Worm (Caenorhabditis elegans) whole organism, dauer: ENCODE data around the gene rsp-6.

ENCODE experiments used
- unc-62 ChIP-seq: sonication (generic microtip); optimal IDR thresholded peaks from 2 replicates; lab custom pipeline; 2017; ENCODE audit warnings: missing biosample characterization, missing genetic modification reagents, missing genetic modification characterization

The rsp-6 gene

DNA sequence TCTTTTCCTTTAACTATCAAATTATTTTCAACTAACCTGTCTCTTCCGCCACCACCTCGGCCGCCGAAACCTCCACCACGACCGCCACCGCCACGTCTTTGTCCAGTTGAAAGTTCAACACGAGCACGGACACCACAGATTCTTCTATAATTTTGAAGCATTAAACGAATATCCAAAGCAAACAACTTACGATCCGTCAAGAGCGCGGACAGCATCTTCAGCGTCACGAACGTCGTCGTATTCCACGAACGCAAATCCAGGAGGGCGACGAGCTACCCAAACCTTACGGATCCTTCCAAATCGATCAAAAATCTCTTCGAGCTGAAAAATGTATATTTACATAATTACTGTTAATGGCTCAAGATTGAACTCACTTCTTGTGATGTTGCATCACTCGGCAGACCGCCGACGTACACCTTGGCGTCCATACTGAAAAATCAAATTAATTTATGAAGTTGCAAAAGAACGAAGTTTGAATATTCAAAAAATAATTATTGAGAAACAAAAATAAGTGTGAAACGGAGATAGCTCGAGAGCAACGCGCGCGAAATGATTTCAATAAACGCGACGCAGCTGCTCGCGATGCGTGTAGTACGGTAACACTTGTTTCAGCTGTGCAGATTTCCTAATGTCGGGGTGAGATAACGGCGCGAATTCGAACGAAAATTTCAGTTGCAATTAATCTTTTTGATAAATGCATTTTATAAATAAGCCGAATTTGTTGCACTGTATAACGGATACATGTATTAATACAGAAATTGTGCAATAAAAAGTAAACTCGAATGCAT lies at the start of gene rsp-6:
rsp-6 (minus strand) TSS at position 429 of the 788 bp plus-strand sequence.
- no peak for TF ChIP-seq unc-62 (GFP tag; lab: Kevin White, UChicago)

DNA sequence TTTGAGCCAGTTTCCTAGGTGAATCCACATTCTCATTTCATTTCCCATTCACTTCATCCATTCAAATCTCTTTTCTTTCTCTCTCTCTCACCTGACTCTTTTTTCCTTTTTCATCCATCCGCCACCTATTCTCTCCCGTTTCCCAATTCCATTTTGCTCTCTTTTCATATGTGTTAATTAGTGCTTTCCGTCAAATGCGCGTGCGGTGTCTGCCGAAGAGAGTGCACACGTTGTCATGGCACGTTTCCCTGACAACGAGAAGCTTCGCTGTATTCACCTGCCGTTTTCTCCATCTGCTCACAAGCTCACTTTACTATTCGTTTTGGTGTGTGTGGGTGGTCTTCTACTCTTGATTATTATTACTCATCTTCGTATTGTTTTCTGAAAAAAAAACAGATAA lies 48.9 kb upstream of the rsp-6 start:
- no peak for TF ChIP-seq unc-62 (GFP tag; lab: Kevin White, UChicago)

DNA sequence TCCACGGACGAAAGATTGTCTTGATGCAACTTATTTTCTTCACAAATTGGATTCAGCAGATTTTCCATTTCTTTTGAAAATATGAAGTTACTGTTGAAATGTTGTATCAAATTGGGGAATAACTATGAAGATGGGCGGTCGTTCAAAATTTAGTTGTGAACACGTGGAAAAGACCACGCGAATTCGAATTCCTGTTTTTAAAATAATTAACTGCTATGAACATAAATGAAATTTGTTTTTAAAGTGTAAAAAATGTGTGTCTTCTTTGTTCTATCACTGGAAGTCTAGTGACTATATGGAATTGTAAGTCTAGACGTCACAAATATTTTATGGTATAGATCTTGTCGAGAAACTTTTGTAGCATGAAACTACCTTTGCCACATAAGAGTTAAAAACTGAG lies 47.4 kb upstream of the rsp-6 start, which contains the start of gene C06A6.7:
C06A6.7 (minus strand) TSS at position 101 of the 400 bp plus-strand sequence.
- TF ChIP-seq unc-62 (GFP tag; lab: Kevin White, UChicago): no peak

DNA sequence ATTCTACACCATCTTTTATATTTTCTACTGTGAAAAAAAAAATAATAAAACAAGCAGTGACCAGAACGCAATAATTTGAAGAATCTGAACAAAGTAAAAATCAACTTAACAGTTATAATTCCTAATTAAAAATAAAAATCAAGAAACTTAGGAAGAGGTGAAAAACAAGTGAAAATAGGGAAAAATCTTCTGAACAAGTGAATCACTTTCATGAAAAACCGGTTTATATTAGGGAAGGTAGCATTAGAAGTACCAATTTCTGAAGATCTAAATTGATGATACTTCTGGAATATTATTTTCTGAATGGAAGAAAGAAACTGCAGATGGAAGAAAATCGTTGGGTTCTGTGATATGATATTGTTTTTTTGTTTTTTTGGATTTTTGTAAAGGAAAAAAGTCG lies 45.5 kb upstream of the rsp-6 start:
- no peak for TF ChIP-seq unc-62 (GFP tag; lab: Kevin White, UChicago)

DNA sequence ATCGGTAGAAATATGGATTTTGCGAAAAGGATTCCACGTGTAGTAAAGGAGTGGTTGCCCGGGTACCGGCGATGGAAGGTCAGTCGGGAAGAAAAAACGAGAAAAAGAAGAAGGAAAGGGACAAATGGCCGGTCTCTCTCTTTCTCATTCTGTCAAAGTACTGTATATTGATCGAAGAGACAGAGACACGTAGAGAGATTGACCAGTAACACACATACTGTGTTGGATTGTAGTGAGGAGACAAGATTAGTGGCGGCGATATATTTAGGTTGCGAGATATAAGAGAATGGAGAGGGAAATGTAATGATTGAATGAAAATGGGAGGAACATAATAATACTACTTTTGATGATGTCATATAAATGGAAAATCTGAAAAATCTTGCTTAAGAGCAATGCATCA lies 45.0 kb upstream of the rsp-6 start:
- TF ChIP-seq unc-62 (GFP tag; lab: Kevin White, UChicago): no peak

DNA sequence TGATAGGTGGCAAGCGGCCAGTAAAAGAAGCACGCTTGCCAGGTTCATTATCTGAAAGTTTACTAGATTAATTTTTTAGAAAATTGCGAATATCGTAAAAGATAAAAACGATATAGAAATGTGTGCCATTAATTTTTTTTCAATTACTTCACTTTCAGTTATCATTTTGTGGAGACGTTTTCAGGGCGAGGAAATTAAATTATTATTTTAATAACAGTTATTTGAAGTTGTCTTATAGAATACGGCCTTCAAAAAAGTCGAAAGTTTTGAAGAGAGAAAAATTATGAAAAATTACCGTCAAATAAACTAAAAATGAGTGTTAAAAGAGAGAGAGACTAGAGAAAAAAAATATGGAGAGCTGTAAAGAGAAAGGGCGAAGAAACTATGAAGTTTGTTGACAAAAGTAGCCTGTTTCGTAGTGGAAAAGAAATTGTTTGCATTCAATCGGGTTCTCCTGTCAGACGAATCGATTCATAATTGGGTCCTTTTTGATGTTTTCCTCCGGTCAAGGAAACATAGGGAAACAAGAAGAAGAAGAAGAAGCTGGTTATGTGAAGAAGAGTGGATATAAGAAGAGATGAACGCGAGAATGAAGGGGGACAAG lies 43.7 kb upstream of the rsp-6 start, which contains the start of gene erp-44.2:
erp-44.2 (minus strand) TSS at position 51 of the 604 bp plus-strand sequence.
- TF ChIP-seq unc-62 (GFP tag; lab: Kevin White, UChicago): no peak

DNA sequence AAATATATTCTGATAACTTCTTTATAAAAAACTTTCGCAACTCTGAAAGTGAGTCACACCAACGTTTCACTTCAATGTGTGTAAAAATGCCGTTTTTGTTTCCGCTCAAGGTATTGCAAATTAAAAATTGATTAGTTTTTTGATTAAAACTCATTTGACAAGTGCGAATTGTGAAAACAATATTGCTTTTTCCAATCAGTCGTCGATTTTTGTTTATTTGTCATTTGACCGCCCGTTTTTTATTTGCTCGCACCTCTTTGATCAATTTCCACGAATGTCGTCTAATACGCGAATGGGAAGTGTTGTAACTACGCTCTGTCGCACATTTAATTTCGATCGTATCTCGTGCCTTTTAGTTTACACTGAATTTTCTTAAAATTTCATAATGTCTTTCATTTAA lies 39.1 kb upstream of the rsp-6 start, which contains the start of gene mvb-12:
mvb-12 (plus strand) TSS at position 375 of the 400 bp plus-strand sequence.
- no peak for TF ChIP-seq unc-62 (GFP tag; lab: Kevin White, UChicago)

DNA sequence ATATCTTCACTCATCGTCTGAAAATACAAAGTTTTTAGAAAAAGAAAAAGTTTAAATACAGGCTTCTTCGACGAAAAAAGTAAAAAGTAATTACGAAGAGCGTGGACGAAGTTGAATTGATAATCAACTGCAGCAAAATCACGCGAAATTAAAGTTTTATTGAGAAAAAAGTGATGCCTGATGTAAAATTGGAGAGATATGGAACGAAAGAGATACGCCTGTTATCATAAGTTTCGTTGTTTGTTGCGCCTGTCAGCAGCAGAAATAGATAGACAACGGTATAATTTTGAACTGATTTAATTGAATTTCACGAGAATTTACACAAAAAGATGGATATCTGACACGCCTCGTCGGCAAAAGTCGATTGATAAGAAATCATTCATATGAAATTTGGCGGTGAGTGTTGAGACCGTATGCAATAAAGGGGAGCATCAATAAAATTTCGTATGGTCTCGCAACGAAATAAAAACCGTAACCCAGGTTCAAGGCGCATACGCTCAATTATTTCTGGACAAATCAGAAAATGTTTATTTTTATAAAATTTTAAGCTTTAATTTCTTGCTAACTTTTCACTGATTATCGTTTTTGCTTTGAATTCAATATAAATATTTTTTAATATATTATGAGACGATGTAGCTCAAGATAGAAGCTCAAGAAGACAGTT lies 38.4 kb upstream of the rsp-6 start, which contains the start of gene C06A6.4:
C06A6.4 (minus strand) TSS at position 24 of the 664 bp plus-strand sequence.
- TF ChIP-seq unc-62 (GFP tag; lab: Kevin White, UChicago): no peak

DNA sequence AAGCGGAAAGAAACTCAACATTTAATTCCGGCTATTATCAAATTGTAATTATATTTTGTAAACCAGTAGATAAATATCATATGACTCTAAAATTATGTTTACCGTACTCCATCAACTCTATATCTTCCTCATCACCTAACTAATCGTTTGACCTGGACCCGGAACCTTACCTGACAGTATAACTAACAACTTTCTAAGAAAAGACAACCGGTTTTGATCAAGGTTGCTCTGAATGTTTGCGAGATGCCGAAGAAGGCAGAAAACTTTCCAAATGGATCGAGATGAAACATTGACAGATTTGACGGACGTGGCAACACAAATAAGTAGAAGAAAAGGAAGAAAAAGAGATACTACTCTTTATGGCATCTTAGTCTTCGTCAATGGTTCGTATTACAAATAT lies 33.6 kb upstream of the rsp-6 start:
- no peak for TF ChIP-seq unc-62 (GFP tag; lab: Kevin White, UChicago)

DNA sequence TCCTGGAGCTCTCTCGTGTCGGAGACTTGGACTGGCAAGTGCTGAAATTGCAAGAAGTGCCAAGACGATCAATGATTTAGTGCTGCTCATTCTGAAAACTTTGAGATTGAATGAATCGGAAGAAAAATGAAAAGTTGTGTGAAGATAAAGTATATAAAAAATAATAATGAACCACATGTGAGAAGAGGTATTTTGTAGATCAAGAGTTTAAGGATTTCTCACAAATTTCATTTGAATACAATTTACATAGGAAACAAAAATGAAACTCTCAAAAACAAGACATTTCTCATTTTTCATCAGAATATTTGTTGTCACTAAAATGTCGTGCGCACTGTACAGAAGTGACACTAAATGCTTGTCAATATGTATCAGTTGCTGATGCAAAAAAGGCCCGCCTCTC lies 31.5 kb upstream of the rsp-6 start, which contains the start of gene T14A8.2:
T14A8.2 (minus strand) TSS at position 101 of the 400 bp plus-strand sequence.
- no peak for TF ChIP-seq unc-62 (GFP tag; lab: Kevin White, UChicago)

DNA sequence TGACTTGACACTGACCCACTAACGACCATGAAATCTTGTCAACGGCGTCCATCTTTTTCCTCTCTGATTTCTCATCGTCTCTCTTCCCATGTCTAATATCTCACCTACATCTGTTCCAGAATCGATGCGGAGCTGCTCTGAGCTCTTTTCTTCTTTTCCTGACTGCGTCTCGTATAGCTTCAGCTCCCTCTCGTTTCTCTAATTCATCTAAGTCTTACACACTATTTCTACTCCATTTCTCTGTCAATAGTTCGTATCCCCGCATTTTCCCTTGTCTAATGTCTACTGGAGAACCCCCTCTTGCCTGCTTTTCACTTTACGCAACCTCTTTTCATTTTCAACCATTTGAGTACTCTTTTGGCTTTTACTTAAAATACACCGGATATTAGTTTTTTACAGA lies 26.8 kb upstream of the rsp-6 start, which contains the start of gene ric-3:
ric-3 (plus strand) TSS at position 400 of the 400 bp plus-strand sequence.
- TF ChIP-seq unc-62 (GFP tag; lab: Kevin White, UChicago): no peak

DNA sequence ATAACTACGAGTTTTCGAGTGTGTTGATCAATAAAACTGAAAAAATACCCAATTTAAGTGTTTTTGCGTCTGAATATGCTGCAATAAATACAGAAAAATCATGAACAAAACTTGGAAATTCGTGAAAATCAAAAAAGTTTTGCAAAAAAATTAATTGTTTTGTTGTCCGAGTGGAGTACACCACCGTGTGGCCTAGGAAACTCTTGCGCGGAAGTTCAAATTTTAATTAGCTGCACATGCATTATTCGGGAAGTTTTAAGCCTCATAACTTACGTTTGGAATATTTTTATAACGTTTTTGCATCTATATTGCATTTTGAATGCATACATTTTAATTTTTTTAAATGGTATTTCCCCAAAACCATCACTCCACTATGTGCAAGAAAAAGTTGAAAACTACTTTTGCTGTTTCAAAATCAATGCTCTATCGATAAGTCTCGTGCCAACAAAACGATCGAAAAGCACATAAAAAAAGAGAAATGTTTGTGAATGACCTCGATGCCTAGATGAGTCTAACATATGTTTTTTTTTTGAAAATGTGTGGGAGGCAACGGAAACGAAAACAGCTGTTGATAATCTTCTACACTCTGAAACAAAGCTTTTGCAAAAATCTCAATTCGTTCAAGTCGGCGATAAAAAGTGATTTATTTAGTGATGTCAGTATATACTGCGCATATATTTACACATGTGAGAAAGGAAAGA lies 25.5 kb upstream of the rsp-6 start:
- TF ChIP-seq unc-62 (GFP tag; lab: Kevin White, UChicago): no peak

DNA sequence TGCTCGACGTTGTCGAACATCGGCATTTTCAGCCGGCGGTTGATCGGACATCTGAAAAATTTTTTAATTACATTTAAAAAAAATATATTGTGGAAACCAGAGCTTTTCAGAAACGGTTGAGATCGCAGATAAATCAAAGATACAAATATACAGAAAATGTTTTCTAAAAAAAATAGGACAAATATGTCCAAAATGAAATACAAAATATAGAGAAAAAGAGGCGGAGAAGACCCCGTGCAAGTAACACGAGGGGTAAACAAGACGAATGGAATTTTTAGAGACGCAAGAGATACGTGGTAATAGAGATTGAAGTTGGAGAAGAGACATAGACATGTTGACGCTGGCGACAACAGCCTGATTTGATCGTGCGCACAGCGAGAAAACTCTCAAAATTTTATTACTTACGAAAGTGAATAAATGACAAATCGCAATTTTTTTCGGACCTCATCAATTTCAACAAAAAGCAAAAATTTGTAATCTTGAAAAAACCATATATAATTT lies 24.7 kb upstream of the rsp-6 start, which contains the start of gene cdgs-1:
cdgs-1 (minus strand) TSS at position 51 of the 501 bp plus-strand sequence.
- no peak for TF ChIP-seq unc-62 (GFP tag; lab: Kevin White, UChicago)

DNA sequence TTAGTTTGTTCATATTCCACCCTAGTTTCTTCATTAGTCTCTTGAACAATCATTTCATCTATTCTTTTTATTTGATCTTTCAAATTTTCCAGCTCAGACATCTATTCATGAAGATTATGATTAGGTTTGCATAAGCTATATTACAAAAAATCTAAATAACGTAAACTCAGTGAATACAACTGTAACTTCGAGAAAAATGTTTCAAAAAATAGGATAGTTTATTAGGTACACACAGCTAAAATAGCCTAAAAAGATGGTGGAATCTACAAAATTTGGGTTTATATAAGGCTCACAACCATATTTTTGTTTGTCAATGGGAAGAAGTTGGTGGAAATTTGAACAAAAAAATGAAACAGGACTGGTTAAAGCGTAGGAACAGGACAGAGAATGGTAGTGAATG lies 21.7 kb upstream of the rsp-6 start, which contains the start of gene zgpa-1:
zgpa-1 (minus strand) TSS at position 101 of the 400 bp plus-strand sequence.
- no peak for TF ChIP-seq unc-62 (GFP tag; lab: Kevin White, UChicago)

DNA sequence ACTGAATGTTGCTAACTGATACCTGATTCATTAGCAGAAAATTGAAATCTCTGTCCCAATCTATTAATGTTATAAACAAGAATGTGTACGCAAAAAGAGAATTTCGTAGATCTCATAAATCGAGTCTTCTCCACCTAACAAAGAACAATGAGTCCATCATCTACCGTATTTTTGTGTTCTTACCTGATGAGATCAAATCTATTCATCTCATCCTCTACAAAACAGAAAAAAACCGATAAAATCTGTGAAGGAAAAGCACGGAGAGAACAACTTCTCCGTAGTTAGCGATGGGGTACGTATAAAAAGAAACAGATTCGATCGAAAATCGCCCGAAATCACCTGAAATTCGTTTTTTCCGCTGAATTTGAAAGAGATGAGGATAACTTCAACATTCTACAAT lies 17.6 kb upstream of the rsp-6 start, which contains the start of gene C33H5.1:
C33H5.1 (plus strand) TSS at position 330 of the 400 bp plus-strand sequence.
- TF ChIP-seq unc-62 (GFP tag; lab: Kevin White, UChicago): no peak
